Worm (Caenorhabditis elegans) whole organism, mixed stage, embryonic: Measurements from ENCODE around the gene T05A12.3.

Source experiments
- blmp-1 ChIP-seq: fragments of 150-350 bp; optimal IDR thresholded peaks from 2 replicates; lab custom pipeline; 2014; ENCODE audit warnings: missing biosample characterization, missing genetic modification characterization
- ham-2 ChIP-seq: fragments of 200-800 bp; sonication (Bioruptor generic); optimal IDR thresholded peaks from 2 replicates; lab custom pipeline; 2018; ENCODE audit warnings: mild to moderate bottlenecking, missing genetic modification characterization, missing compliant biosample characterization
- lin-13 ChIP-seq: fragments of 150-350 bp; optimal IDR thresholded peaks from 2 replicates; lab custom pipeline; 2014; ENCODE audit warnings: missing biosample characterization, missing genetic modification characterization
- lsy-2 ChIP-seq: fragments of 150-350 bp; optimal IDR thresholded peaks from 2 replicates; lab custom pipeline; 2014; ENCODE audit warnings: missing biosample characterization, missing genetic modification characterization
- mab-5 ChIP-seq: fragments of 150-350 bp; optimal IDR thresholded peaks from 2 replicates; lab custom pipeline; 2014; ENCODE audit warnings: missing biosample characterization, missing genetic modification characterization
- mep-1 ChIP-seq: fragments of 150-350 bp; optimal IDR thresholded peaks from 2 replicates; lab custom pipeline; 2017; ENCODE audit warnings: missing biosample characterization, missing genetic modification reagents, missing genetic modification characterization, inconsistent platforms
- nhr-12 ChIP-seq: fragments of 150-350 bp; optimal IDR thresholded peaks from 2 replicates; lab custom pipeline; 2014; ENCODE audit warnings: missing biosample characterization, missing genetic modification characterization
- nhr-76 ChIP-seq: sonication (generic microtip); optimal IDR thresholded peaks from 2 replicates; lab custom pipeline; 2017; ENCODE audit warnings: missing biosample characterization, missing genetic modification characterization
- pha-4 ChIP-seq: fragments of 150-350 bp; optimal IDR thresholded peaks from 2 replicates; lab custom pipeline; 2018; ENCODE audit warnings: missing biosample characterization, missing genetic modification reagents, missing genetic modification characterization
- snpc-4 ChIP-seq: fragments of 150-350 bp; optimal IDR thresholded peaks from 2 replicates; lab custom pipeline; 2014; ENCODE audit warnings: missing biosample characterization, missing genetic modification characterization
- sptf-1 ChIP-seq: sonication (generic microtip); optimal IDR thresholded peaks from 2 replicates; lab custom pipeline; 2017; ENCODE audit warnings: mild to moderate bottlenecking, missing genetic modification characterization, moderate library complexity, missing compliant biosample characterization
- tbx-8 ChIP-seq: fragments of 200-800 bp; sonication (Bioruptor generic); optimal IDR thresholded peaks from 2 replicates; lab custom pipeline; 2018; ENCODE audit warnings: mild to moderate bottlenecking, missing genetic modification characterization, moderate library complexity, missing compliant biosample characterization
- unc-62 ChIP-seq: fragments of 150-350 bp; optimal IDR thresholded peaks from 2 replicates; lab custom pipeline; 2014; ENCODE audit warnings: missing biosample characterization, missing genetic modification reagents, missing genetic modification characterization
- ztf-11 ChIP-seq: fragments of 150-350 bp; optimal IDR thresholded peaks from 2 replicates; lab custom pipeline; 2014; ENCODE audit warnings: missing biosample characterization, missing genetic modification characterization

- TF ChIP-seq snpc-4 (no peak), blmp-1 (tag; lab: Kevin White, UChicago) (no peak), mep-1 (tag; lab: Kevin White, UChicago) (no peak), mab-5 (tag; lab: Kevin White, UChicago) (no peak), nhr-12 (tag; lab: Kevin White, UChicago) (no peak), tbx-8 (GFP tag; lab: Kevin White, UChicago) (no peak), lsy-2 (tag; lab: Kevin White, UChicago) (no peak), ztf-11 (tag; lab: Kevin White, UChicago) (no peak), lin-13 (tag; lab: Kevin White, UChicago) (no peak), sptf-1 (tag; lab: Kevin White, UChicago) (no peak), unc-62 (GFP tag; lab: Kevin White, UChicago) (no peak), ham-2 (no peak), pha-4 (tag; lab: Kevin White, UChicago) (no peak), nhr-76 (tag; lab: Kevin White, UChicago) (no peak)
Measured at ce11 chrIV:6904606-6905005, 17.2 kb upstream of the T05A12.3 start.
